Fruit fly (Drosophila melanogaster): ENCODE data around the gene Pvf3.
A peak's percentile ranks its signal among the peaks of the same experiment; 100 is the strongest.

Pvf3 gene

DNA sequence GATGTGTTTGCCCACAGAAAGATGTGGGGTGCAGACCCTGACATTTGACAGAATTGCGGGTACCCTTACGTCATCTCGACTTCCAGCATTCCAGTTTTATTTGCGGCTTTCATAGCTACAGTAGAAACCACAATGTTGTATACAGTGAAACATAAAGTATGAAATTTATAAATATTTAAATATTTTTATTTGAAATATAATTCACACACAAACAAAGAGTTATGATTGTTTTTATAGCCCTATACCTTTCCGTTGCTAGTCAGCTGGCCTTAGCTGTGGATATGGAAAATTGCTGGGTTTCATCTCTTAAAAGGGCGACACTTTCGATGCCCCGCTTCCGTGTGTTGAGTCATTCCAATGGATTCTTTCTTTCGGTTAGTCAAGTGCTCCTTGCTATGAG is 66.6 kb downstream of the Pvf3 start (continued):
- TF ChIP-seq CG11294 (GFP tag; IDR thresholded peaks at IDR 0.05) (no peak), CG16779 (tag; optimal IDR thresholded peaks at IDR 0.05) (no peak), Smox (GFP tag; optimal IDR thresholded peaks at IDR 0.05) (peak; percentile 21), acj6 (GFP tag; optimal IDR thresholded peaks at IDR 0.05) (peak; percentile 35), Sox102F (GFP tag; optimal IDR thresholded peaks at IDR 0.05) (peak; percentile 21), achi (GFP tag; optimal IDR thresholded peaks at IDR 0.05) (peak; percentile 44), Sox15 (GFP tag; optimal IDR thresholded peaks at IDR 0.05) (peak; percentile 12), vri (GFP tag; optimal IDR thresholded peaks at IDR 0.05) (no peak)

DNA sequence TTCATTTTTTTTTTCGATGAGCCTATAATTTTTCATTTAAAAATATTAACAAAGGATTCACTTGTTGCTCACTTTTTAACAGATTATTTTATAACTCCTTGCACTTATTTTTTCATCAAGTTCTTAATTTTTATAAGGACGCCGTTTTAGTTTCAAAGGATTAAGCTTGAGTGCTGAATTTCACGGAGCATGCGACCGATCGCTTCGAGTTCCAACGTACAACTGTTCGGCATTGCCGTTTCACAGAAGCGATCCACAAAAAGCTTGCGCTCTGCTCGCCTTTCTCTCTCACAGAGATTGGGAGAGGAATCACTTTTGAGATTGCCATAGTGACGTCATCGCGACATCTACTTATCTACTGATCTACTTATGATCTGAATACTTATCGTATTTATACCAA is 73.1 kb downstream of the Pvf3 start, which contains the start of gene Pvf2:
Pvf2 (minus strand) TSS at position 226 of the 400 bp plus-strand sequence.
- TF ChIP-seq ss (GFP tag; optimal IDR thresholded peaks at IDR 0.05), result peak in 1 of 2 experiments; percentile 12
- peak; percentile 25 for TF ChIP-seq dsx (GFP tag; optimal IDR thresholded peaks at IDR 0.05; ENCODE audit: poor library complexity, severe bottlenecking)
- no peak for TF ChIP-seq Ets21C (GFP tag; optimal IDR thresholded peaks at IDR 0.05)
- peak; percentile 34 for TF ChIP-seq svp (GFP tag)
- TF ChIP-seq CG9139 (GFP tag; optimal IDR thresholded peaks at IDR 0.05), result peak; percentile 49
- no peak for TF ChIP-seq fd59A (GFP tag; optimal IDR thresholded peaks at IDR 0.05)
- TF ChIP-seq CG3919 (GFP tag; optimal IDR thresholded peaks at IDR 0.05), result peak; percentile 13
- peak; percentile 71 for TF ChIP-seq Eip78C (GFP tag)

DNA sequence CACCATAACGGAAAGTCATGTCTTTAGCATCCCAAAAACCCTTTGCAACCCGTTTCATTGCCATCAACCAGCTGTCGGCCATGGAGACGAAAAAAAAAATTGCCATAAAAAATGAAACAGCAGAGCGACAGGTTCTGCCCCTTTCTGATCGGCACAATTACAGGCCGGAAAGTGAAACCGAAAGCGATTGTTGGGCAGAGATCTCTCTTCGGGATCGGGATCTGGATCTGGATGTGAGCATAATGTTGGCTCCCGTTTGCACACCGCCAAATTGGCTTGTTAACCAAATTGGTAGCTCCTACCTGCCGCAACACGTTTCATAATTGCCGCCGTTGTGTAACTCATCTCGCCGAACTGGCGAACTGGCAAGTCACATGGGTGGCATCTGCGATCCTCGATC is 75.3 kb downstream of the Pvf3 start:
- TF ChIP-seq Blimp-1 (GFP tag; optimal IDR thresholded peaks at IDR 0.05) (peak; percentile 94), dac (GFP tag; optimal IDR thresholded peaks at IDR 0.05) (no peak), vri (GFP tag; optimal IDR thresholded peaks at IDR 0.05) (peak; percentile 16), CG6276 (GFP tag; optimal IDR thresholded peaks at IDR 0.05) (no peak)

DNA sequence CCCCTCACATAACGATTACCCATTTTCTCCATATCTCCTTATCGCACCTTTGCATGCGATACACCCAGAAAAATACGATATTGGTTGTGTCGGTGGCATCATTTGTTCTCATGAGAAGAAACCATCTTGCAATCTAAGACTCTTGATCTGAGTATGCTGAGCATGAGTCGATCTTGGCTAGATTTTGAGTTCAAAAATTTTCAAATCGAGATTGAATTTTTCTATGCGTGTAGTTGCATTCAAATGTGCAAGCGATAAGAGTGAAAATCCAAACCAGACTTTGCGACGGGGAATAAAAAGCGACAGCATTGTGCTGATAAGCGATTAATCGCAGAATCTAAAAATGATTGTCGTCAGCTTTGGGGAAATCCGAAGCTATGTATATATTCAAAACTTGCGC is 76.2 kb downstream of the Pvf3 start:
- no peak for TF ChIP-seq CG9139 (GFP tag; optimal IDR thresholded peaks at IDR 0.05)
- TF ChIP-seq CG34406 (GFP tag; optimal IDR thresholded peaks at IDR 0.05), result no peak
- no peak for TF ChIP-seq CG6854 (GFP tag; optimal IDR thresholded peaks at IDR 0.05)
- no peak for TF ChIP-seq CG8632 (GFP tag; optimal IDR thresholded peaks at IDR 0.05)
- TF ChIP-seq Ets96B (tag; optimal IDR thresholded peaks at IDR 0.05), result no peak
- 0 out of 3 replicates have a peak, but pooled peaks have one; percentile 21 for TF ChIP-seq CG8119 (GFP tag; IDR thresholded peaks at IDR 0.05)
- no peak for TF ChIP-seq CG11762 (GFP tag; optimal IDR thresholded peaks at IDR 0.05; ENCODE audit: insufficient read depth)
- TF ChIP-seq spab (GFP tag; optimal IDR thresholded peaks at IDR 0.05), result no peak
- no peak for TF ChIP-seq achi (GFP tag; optimal IDR thresholded peaks at IDR 0.05)
- TF ChIP-seq Gug (GFP tag; IDR thresholded peaks at IDR 0.05), result no peak
- TF ChIP-seq Sox15 (GFP tag; optimal IDR thresholded peaks at IDR 0.05), result no peak
- TF ChIP-seq svp (GFP tag), result peak; percentile 64
- TF ChIP-seq Eip78C (GFP tag), result peak; percentile 59
- no peak for TF ChIP-seq CG7368 (GFP tag; optimal IDR thresholded peaks at IDR 0.05)
- TF ChIP-seq dac (GFP tag; optimal IDR thresholded peaks at IDR 0.05), result no peak
- no peak for TF ChIP-seq Sox14 (GFP tag; optimal IDR thresholded peaks at IDR 0.05)
- no peak for TF ChIP-seq CG31627 (GFP tag; optimal IDR thresholded peaks at IDR 0.05)
- no peak for TF ChIP-seq topi (GFP tag; optimal IDR thresholded peaks at IDR 0.05)
- no peak for TF ChIP-seq ss (GFP tag; optimal IDR thresholded peaks at IDR 0.05)
- peak; percentile 6 for TF ChIP-seq esn (GFP tag; optimal IDR thresholded peaks at IDR 0.05)
- TF ChIP-seq CG6163 (GFP tag; IDR thresholded peaks at IDR 0.05), result no peak
- no peak for TF ChIP-seq vri (GFP tag; optimal IDR thresholded peaks at IDR 0.05)
- no peak for TF ChIP-seq CG4318 (GFP tag; optimal IDR thresholded peaks at IDR 0.05)
- peak; percentile 2 for TF ChIP-seq net (GFP tag; optimal IDR thresholded peaks at IDR 0.05)
- TF ChIP-seq CG10669 (GFP tag; optimal IDR thresholded peaks at IDR 0.05), result no peak
- TF ChIP-seq Ets21C (GFP tag; optimal IDR thresholded peaks at IDR 0.05), result no peak
- no peak for TF ChIP-seq Sox102F (GFP tag; optimal IDR thresholded peaks at IDR 0.05)
- no peak for TF ChIP-seq CG11902 (GFP tag; optimal IDR thresholded peaks at IDR 0.05)
- TF ChIP-seq CG16779 (tag; optimal IDR thresholded peaks at IDR 0.05), result no peak
- TF ChIP-seq CG6276 (GFP tag; optimal IDR thresholded peaks at IDR 0.05), result no peak
- no peak for TF ChIP-seq fd85E (GFP tag; optimal IDR thresholded peaks at IDR 0.05)
- no peak for TF ChIP-seq CG1621 (tag; optimal IDR thresholded peaks at IDR 0.05)
- no peak for TF ChIP-seq CG8319 (GFP tag; optimal IDR thresholded peaks at IDR 0.05)
- no peak for TF ChIP-seq lz (GFP tag; optimal IDR thresholded peaks at IDR 0.05)
- no peak for TF ChIP-seq Met (GFP tag; optimal IDR thresholded peaks at IDR 0.05)
- peak; percentile 14 for TF ChIP-seq pdm3 (GFP tag; optimal IDR thresholded peaks at IDR 0.05)
- no peak for TF ChIP-seq Smox (GFP tag; optimal IDR thresholded peaks at IDR 0.05)
- TF ChIP-seq Eip75B (GFP tag; optimal IDR thresholded peaks at IDR 0.05), result no peak
- TF ChIP-seq OdsH (GFP tag; optimal IDR thresholded peaks at IDR 0.05), result peak; percentile 17
